Worm (Caenorhabditis elegans): Measurements from ENCODE around the gene mcu-1.

ce11 chrIV:5954743-5955142 is 15.7 kb upstream of the mcu-1 start:
- no peak for TF ChIP-seq dao-5 (tag; optimal IDR thresholded peaks at IDR 0.05)
- no peak for TF ChIP-seq him-1 (tag; optimal IDR thresholded peaks at IDR 0.05)
- TF ChIP-seq W03F9.2 (tag; optimal IDR thresholded peaks at IDR 0.05) = no peak

Measured in whole organism, L4/young adult.